Worm (Caenorhabditis elegans): ENCODE results near the gene srh-16.

ce11 chrV:12331820-12332219, 40.2 kb downstream of the srh-16 start:
- TF ChIP-seq nhr-12 (tag; optimal IDR thresholded peaks at IDR 0.05), result no peak
- TF ChIP-seq aly-2 (tag; optimal IDR thresholded peaks at IDR 0.05), result no peak
- TF ChIP-seq ztf-4 (tag; optimal IDR thresholded peaks at IDR 0.05), result no peak
- TF ChIP-seq elt-3 (tag; optimal IDR thresholded peaks at IDR 0.05), result no peak
- no peak for TF ChIP-seq skn-1 (tag; optimal IDR thresholded peaks at IDR 0.05)
- no peak for TF ChIP-seq nhr-237 (tag; optimal IDR thresholded peaks at IDR 0.05)
- no peak for TF ChIP-seq elt-1 (tag; optimal IDR thresholded peaks at IDR 0.05)
- no peak for TF ChIP-seq ceh-16 (tag; optimal IDR thresholded peaks at IDR 0.05)
- TF ChIP-seq blmp-1 (tag; optimal IDR thresholded peaks at IDR 0.05; ENCODE audit: insufficient read depth), result no peak
- TF ChIP-seq nhr-77 (tag; optimal IDR thresholded peaks at IDR 0.05), result no peak
- TF ChIP-seq zag-1 (tag; optimal IDR thresholded peaks at IDR 0.05), result no peak
- TF ChIP-seq ama-1 (optimal IDR thresholded peaks at IDR 0.05), result no peak
- no peak for TF ChIP-seq ztf-11 (tag; optimal IDR thresholded peaks at IDR 0.05)
- TF ChIP-seq snpc-4 (tag; optimal IDR thresholded peaks at IDR 0.05), result no peak

All from whole organism, L2 larva.